Fruit fly (Drosophila melanogaster) whole organism, embryonic: ENCODE measurements around the gene pug.

Experiments
- Bteb2 ChIP-seq: fragments of 200-800 bp; sonication (Bioruptor generic); optimal IDR thresholded peaks from 2 replicates; lab custom pipeline; 2016; ENCODE audit warnings: missing biosample characterization, missing genetic modification characterization
- CG10267 ChIP-seq: fragments of 200-800 bp; sonication (Bioruptor generic); optimal IDR thresholded peaks from 2 replicates; lab custom pipeline; 2018; ENCODE audit warnings: missing biosample characterization, mild to moderate bottlenecking, missing genetic modification characterization, moderate library complexity
- CG10543 ChIP-seq: fragments of 200-800 bp; sonication (Bioruptor generic); optimal IDR thresholded peaks from 3 replicates; lab custom pipeline; 2017; ENCODE audit warnings: missing biosample characterization, mild to moderate bottlenecking, missing genetic modification characterization, moderate library complexity
- CG11560 ChIP-seq: fragments of 200-800 bp; sonication (Bioruptor generic); IDR thresholded peaks from 3 replicates; pipeline ENCODE4 v1.3.6; 2022; ENCODE audit warnings: missing biosample characterization, missing genetic modification characterization
- CG1233 ChIP-seq: fragments of 200-800 bp; sonication (Bioruptor generic); optimal IDR thresholded peaks from 4 replicates; lab custom pipeline; 2018; ENCODE audit warnings: missing biosample characterization, mild to moderate bottlenecking, missing genetic modification characterization
- CG12391 ChIP-seq: fragments of 200-800 bp; sonication (Bioruptor generic); optimal IDR thresholded peaks from 3 replicates; lab custom pipeline; 2018; ENCODE audit warnings: missing biosample characterization, mild to moderate bottlenecking, missing genetic modification characterization, moderate library complexity
- CG12744 ChIP-seq: fragments of 200-800 bp; sonication (Bioruptor generic); optimal IDR thresholded peaks from 2 replicates; lab custom pipeline; 2016; ENCODE audit warnings: missing biosample characterization, missing genetic modification characterization
- CG12942 ChIP-seq: fragments of 200-800 bp; sonication (Bioruptor generic); optimal IDR thresholded peaks from 3 replicates; lab custom pipeline; 2016; ENCODE audit warnings: missing biosample characterization, missing genetic modification characterization
- CG13296 ChIP-seq: fragments of 200-800 bp; sonication (Bioruptor generic); optimal IDR thresholded peaks from 3 replicates; lab custom pipeline; 2018; ENCODE audit warnings: missing biosample characterization, mild to moderate bottlenecking, missing genetic modification characterization
- CG13624 ChIP-seq: fragments of 200-800 bp; sonication (Bioruptor generic); optimal IDR thresholded peaks from 2 replicates; lab custom pipeline; 2016; ENCODE audit warnings: missing biosample characterization, missing genetic modification characterization
- CG1602 ChIP-seq: fragments of 200-800 bp; sonication (Bioruptor generic); optimal IDR thresholded peaks from 3 replicates; lab custom pipeline; 2016; ENCODE audit warnings: missing biosample characterization, missing genetic modification characterization
- CG1647 ChIP-seq: fragments of 200-800 bp; sonication (Bioruptor generic); optimal IDR thresholded peaks from 3 replicates; lab custom pipeline; 2016; ENCODE audit warnings: missing biosample characterization, missing genetic modification characterization
- CG16863 ChIP-seq: fragments of 200-800 bp; sonication (Bioruptor generic); optimal IDR thresholded peaks from 3 replicates; lab custom pipeline; 2016; ENCODE audit warnings: missing biosample characterization, missing genetic modification characterization
- CG17328 ChIP-seq: fragments of 200-800 bp; sonication (Bioruptor generic); IDR thresholded peaks from 2 replicates; pipeline ENCODE4 v1.3.6; 2022; ENCODE audit warnings: missing biosample characterization, missing genetic modification characterization
- CG2712 ChIP-seq: fragments of 200-800 bp; optimal IDR thresholded peaks from 3 replicates; lab custom pipeline; 2019; ENCODE audit warnings: missing biosample characterization, mild to moderate bottlenecking, missing genetic modification characterization, moderate library complexity
- CG30020 ChIP-seq: fragments of 200-800 bp; optimal IDR thresholded peaks from 2 replicates; lab custom pipeline; 2019; ENCODE audit warnings: missing biosample characterization, mild to moderate bottlenecking, missing genetic modification characterization, moderate library complexity
- CG3065 ChIP-seq: fragments of 200-800 bp; sonication (Bioruptor generic); optimal IDR thresholded peaks from 2 replicates; lab custom pipeline; 2016; ENCODE audit warnings: missing biosample characterization, missing genetic modification characterization
- CG32767 ChIP-seq: fragments of 200-800 bp; sonication (Bioruptor generic); IDR thresholded peaks from 2 replicates; pipeline ENCODE4 v1.3.6; 2022; ENCODE audit warnings: missing biosample characterization, missing genetic modification characterization
- CG32772 ChIP-seq: fragments of 200-800 bp; sonication (Bioruptor generic); IDR thresholded peaks from 2 replicates; pipeline ENCODE4 v1.3.6; 2022; ENCODE audit warnings: missing biosample characterization, missing genetic modification characterization
- CG34376 ChIP-seq: fragments of 200-800 bp; sonication (Bioruptor generic); optimal IDR thresholded peaks from 2 replicates; lab custom pipeline; 2018; ENCODE audit warnings: missing biosample characterization, mild to moderate bottlenecking, missing genetic modification characterization
- CG8281 ChIP-seq: fragments of 200-800 bp; sonication (Bioruptor generic); optimal IDR thresholded peaks from 2 replicates; lab custom pipeline; 2018; ENCODE audit warnings: missing biosample characterization, mild to moderate bottlenecking, missing genetic modification characterization, moderate library complexity
- CG8290 ChIP-seq, 3 experiments: fragments of 200-800 bp; sonication (Bioruptor generic); optimal IDR thresholded peaks; 2 replicates each; lab custom pipeline; 2016 to 2019; ENCODE audit warnings: missing biosample characterization in 3 of 3, missing genetic modification characterization in 3 of 3, mild to moderate bottlenecking in 2 of 3, moderate library complexity in 1 of 3
- Dip2 ChIP-seq: fragments of 200-800 bp; sonication (Bioruptor generic); IDR thresholded peaks from 2 replicates; pipeline ENCODE4 v1.3.6; 2022; ENCODE audit warnings: missing biosample characterization, missing genetic modification characterization
- HHEX ChIP-seq: fragments of 200-800 bp; sonication (Bioruptor generic); optimal IDR thresholded peaks from 3 replicates; lab custom pipeline; 2017; ENCODE audit warnings: missing biosample characterization, mild to moderate bottlenecking, missing genetic modification characterization, missing genetic modification reagents
- HLHmδ ChIP-seq: fragments of 200-800 bp; sonication (Bioruptor generic); optimal IDR thresholded peaks from 2 replicates; lab custom pipeline; 2018; ENCODE audit warnings: missing biosample characterization, mild to moderate bottlenecking, missing genetic modification characterization, moderate library complexity
- Hand ChIP-seq: fragments of 200-800 bp; sonication (Bioruptor generic); optimal IDR thresholded peaks from 2 replicates; lab custom pipeline; 2017; ENCODE audit warnings: mild to moderate bottlenecking, missing biosample characterization, missing genetic modification reagents, missing genetic modification characterization
- Lhr ChIP-seq: fragments of 200-800 bp; sonication (Bioruptor generic); optimal IDR thresholded peaks from 3 replicates; lab custom pipeline; 2017; ENCODE audit warnings: mild to moderate bottlenecking, missing biosample characterization, missing genetic modification reagents, missing genetic modification characterization
- Max ChIP-seq: fragments of 200-800 bp; sonication (Bioruptor generic); optimal IDR thresholded peaks from 2 replicates; lab custom pipeline; 2016; ENCODE audit warnings: missing biosample characterization, mild to moderate bottlenecking, missing genetic modification characterization
- Myb ChIP-seq: fragments of 200-800 bp; sonication (Bioruptor generic); optimal IDR thresholded peaks from 2 replicates; lab custom pipeline; 2016; ENCODE audit warnings: missing biosample characterization, missing genetic modification characterization
- Neu2 ChIP-seq: fragments of 200-800 bp; sonication (Bioruptor generic); optimal IDR thresholded peaks from 3 replicates; lab custom pipeline; 2016; ENCODE audit warnings: missing biosample characterization, missing genetic modification characterization, borderline replicate concordance
- Nf-YB ChIP-seq: fragments of 200-800 bp; sonication (Bioruptor generic); optimal IDR thresholded peaks from 3 replicates; lab custom pipeline; 2019; ENCODE audit warnings: missing biosample characterization, mild to moderate bottlenecking, missing genetic modification characterization, moderate library complexity
- Six4 ChIP-seq: fragments of 200-800 bp; sonication (Bioruptor generic); optimal IDR thresholded peaks from 2 replicates; lab custom pipeline; 2016; ENCODE audit warnings: missing biosample characterization, missing genetic modification characterization
- Sox102F ChIP-seq: fragments of 200-800 bp; sonication (Bioruptor generic); optimal IDR thresholded peaks from 2 replicates; lab custom pipeline; 2018; ENCODE audit warnings: missing biosample characterization, mild to moderate bottlenecking, missing genetic modification characterization, moderate library complexity
- Ssrp ChIP-seq: fragments of 200-800 bp; sonication (Bioruptor generic); optimal IDR thresholded peaks from 2 replicates; lab custom pipeline; 2018; ENCODE audit warnings: missing biosample characterization, mild to moderate bottlenecking, missing genetic modification characterization, moderate library complexity
- TFAM ChIP-seq: fragments of 200-800 bp; sonication (Bioruptor generic); optimal IDR thresholded peaks from 2 replicates; lab custom pipeline; 2017; ENCODE audit warnings: missing biosample characterization, missing genetic modification characterization, inconsistent platforms
- abd-A ChIP-seq: fragments of 200-800 bp; sonication (Bioruptor generic); optimal IDR thresholded peaks from 3 replicates; lab custom pipeline; 2019; ENCODE audit warnings: missing biosample characterization, mild to moderate bottlenecking, missing genetic modification characterization, moderate library complexity
- ac ChIP-seq: fragments of 200-800 bp; sonication (Bioruptor generic); optimal IDR thresholded peaks from 3 replicates; lab custom pipeline; 2017; ENCODE audit warnings: missing biosample characterization, mild to moderate bottlenecking, missing genetic modification characterization
- al ChIP-seq: fragments of 200-800 bp; sonication (Bioruptor generic); IDR thresholded peaks from 2 replicates; pipeline ENCODE4 v1.3.6; 2022; ENCODE audit warnings: missing biosample characterization, missing genetic modification characterization
- bab2 ChIP-seq: fragments of 200-800 bp; sonication (Bioruptor generic); optimal IDR thresholded peaks from 2 replicates; lab custom pipeline; 2016; ENCODE audit warnings: missing biosample characterization, missing genetic modification characterization
- fu2 ChIP-seq: fragments of 200-800 bp; sonication (Bioruptor generic); optimal IDR thresholded peaks from 2 replicates; lab custom pipeline; 2016; ENCODE audit warnings: missing biosample characterization, missing genetic modification characterization
- gcm ChIP-seq: fragments of 200-800 bp; sonication (Bioruptor generic); optimal IDR thresholded peaks from 2 replicates; lab custom pipeline; 2019; ENCODE audit warnings: missing biosample characterization, mild to moderate bottlenecking, missing genetic modification characterization, moderate library complexity
- nau ChIP-seq: fragments of 200-800 bp; sonication (Bioruptor generic); optimal IDR thresholded peaks from 3 replicates; lab custom pipeline; 2017; ENCODE audit warnings: missing biosample characterization, mild to moderate bottlenecking, missing genetic modification characterization, missing genetic modification reagents
- nerfin-1 ChIP-seq: fragments of 200-800 bp; sonication (Bioruptor generic); optimal IDR thresholded peaks from 3 replicates; lab custom pipeline; 2019; ENCODE audit warnings: missing biosample characterization, mild to moderate bottlenecking, missing genetic modification characterization, moderate library complexity
- nerfin-2 ChIP-seq: fragments of 200-800 bp; sonication (Bioruptor generic); IDR thresholded peaks from 2 replicates; pipeline ENCODE4 v1.3.6; 2022; ENCODE audit warnings: missing biosample characterization, missing genetic modification characterization; ENCODE audit not compliant: partially characterized antibody
- sisA ChIP-seq: fragments of 200-800 bp; sonication (Bioruptor generic); IDR thresholded peaks from 2 replicates; pipeline ENCODE4 v1.3.6; 2022; ENCODE audit warnings: missing biosample characterization, missing genetic modification characterization
- so ChIP-seq: fragments of 200-800 bp; sonication (Bioruptor generic); IDR thresholded peaks from 3 replicates; pipeline ENCODE4 v1.3.6; 2022; ENCODE audit warnings: missing biosample characterization, missing genetic modification characterization
- sr ChIP-seq: fragments of 200-800 bp; sonication (Bioruptor generic); IDR thresholded peaks from 3 replicates; pipeline ENCODE4 v1.3.6; 2022; ENCODE audit warnings: missing biosample characterization, missing genetic modification characterization
- trem ChIP-seq: fragments of 200-800 bp; optimal IDR thresholded peaks from 3 replicates; lab custom pipeline; 2019; ENCODE audit warnings: missing biosample characterization, mild to moderate bottlenecking, missing genetic modification characterization, moderate library complexity
- vfl ChIP-seq: fragments of 200-800 bp; sonication (Bioruptor generic); optimal IDR thresholded peaks from 2 replicates; lab custom pipeline; 2016; ENCODE audit warnings: missing biosample characterization, missing genetic modification characterization
- z ChIP-seq: fragments of 200-800 bp; sonication (Bioruptor generic); IDR thresholded peaks from 3 replicates; pipeline ENCODE4 v1.3.6; 2022; ENCODE audit warnings: missing biosample characterization, missing genetic modification characterization
- zf30C ChIP-seq: fragments of 200-800 bp; sonication (Bioruptor generic); optimal IDR thresholded peaks from 3 replicates; lab custom pipeline; 2018; ENCODE audit warnings: missing biosample characterization, mild to moderate bottlenecking, missing genetic modification characterization

The pug gene

DNA sequence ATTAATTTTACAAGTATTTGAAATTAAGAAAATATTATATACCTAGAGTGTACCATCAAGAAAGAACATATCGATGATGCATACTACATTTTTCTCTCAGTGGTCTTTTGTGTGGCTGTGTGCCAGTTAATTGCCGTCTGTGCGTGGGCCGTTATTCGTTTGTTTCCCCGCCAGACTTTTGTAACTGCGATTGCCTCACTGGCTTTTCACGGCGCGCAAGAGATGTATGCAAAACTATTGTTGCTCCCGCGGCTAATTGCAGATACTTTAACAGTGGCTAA is 14.7 kb upstream of the pug start (continued):
- TF ChIP-seq Ssrp (tag; lab: Kevin White, UChicago) (peak; percentile 51), Bteb2 (GFP tag; lab: Kevin White, UChicago) (no peak), CG10267 (tag; lab: Kevin White, UChicago) (no peak), CG13624 (GFP tag; lab: Kevin White, UChicago) (no peak), HLHmδ (GFP tag; lab: Kevin White, UChicago) (no peak), CG12391 (tag; lab: Kevin White, UChicago) (peak; percentile 7), Sox102F (GFP tag; lab: Kevin White, UChicago) (peak; percentile 44), Lhr (GFP tag; lab: Kevin White, UChicago) (no peak), nerfin-1 (tag; lab: Kevin White, UChicago) (no peak), nerfin-2 (GFP tag; lab: Robert Waterston, UW) (no peak), CG3065 (GFP tag; lab: Kevin White, UChicago) (no peak), abd-A (no peak), sr (GFP tag; lab: Robert Waterston, UW) (peak; percentile 75; the same call in 1 of the 3 replicates), TFAM (no peak), CG8281 (tag; lab: Kevin White, UChicago) (no peak), CG1647 (no peak), so (peak; percentile 13; the same call in 1 of the 3 replicates), HHEX (GFP tag; lab: Kevin White, UChicago) (peak; percentile 7), Myb (GFP tag; lab: Kevin White, UChicago) (no peak), gcm (no peak), Six4 (GFP tag; lab: Kevin White, UChicago) (no peak), CG16863 (GFP tag; lab: Kevin White, UChicago) (no peak), CG2712 (tag; lab: Kevin White, UChicago) (peak; percentile 47), z (GFP tag; lab: Robert Waterston, UW) (peak; percentile 67; the same call in 2 of the 3 replicates), CG10543 (no peak), trem (tag; lab: Kevin White, UChicago) (no peak), CG12744 (no peak), sisA (GFP tag; lab: Robert Waterston, UW) (peak; percentile 75), CG34376 (GFP tag; lab: Kevin White, UChicago) (no peak), Max (GFP tag; lab: Kevin White, UChicago) (no peak), CG12942 (GFP tag; lab: Kevin White, UChicago) (peak; percentile 35), ac (GFP tag; lab: Kevin White, UChicago) (no peak), CG8290 (GFP tag; optimal IDR thresholded peaks at IDR 0.05; lab: Kevin White, UChicago) (no peak), CG8290 (tag; optimal IDR thresholded peaks at IDR 0.05; lab: Kevin White, UChicago) (no peak), Nf-YB (GFP tag; lab: Kevin White, UChicago) (no peak), CG32767 (GFP tag; lab: Robert Waterston, UW) (no peak), fu2 (GFP tag; lab: Kevin White, UChicago) (no peak), CG30020 (no peak), Dip2 (GFP tag; lab: Robert Waterston, UW) (no peak), CG13296 (no peak), Hand (GFP tag; lab: Kevin White, UChicago) (no peak), CG1233 (GFP tag; lab: Kevin White, UChicago) (no peak), CG11560 (tag; lab: Robert Waterston, UW) (0 out of 3 replicates have a peak, but pooled peaks have one; percentile 5), vfl (no peak), nau (GFP tag; lab: Kevin White, UChicago) (no peak), bab2 (no peak), CG17328 (peak; percentile 63; the same call in 1 of the 2 replicates), CG32772 (GFP tag; lab: Robert Waterston, UW) (peak; percentile 57; the same call in 1 of the 2 replicates), al (GFP tag; lab: Robert Waterston, UW) (peak; percentile 42; the same call in 1 of the 2 replicates), zf30C (GFP tag; lab: Kevin White, UChicago) (peak; percentile 85), Neu2 (GFP tag; lab: Kevin White, UChicago) (no peak), CG1602 (GFP tag; lab: Kevin White, UChicago) (no peak)
